Worm (Caenorhabditis elegans) whole organism, dauer: ENCODE results near the gene str-263.

ENCODE experiments used
- unc-62 ChIP-seq: sonication (generic microtip); optimal IDR thresholded peaks from 2 replicates; lab custom pipeline; 2017; ENCODE audit warnings: missing biosample characterization, missing genetic modification reagents, missing genetic modification characterization

Gene str-263

ce11 chrV:15661003-15661402, 48.0 kb downstream of the str-263 start:
- no peak for TF ChIP-seq unc-62 (GFP tag; lab: Kevin White, UChicago)

ce11 chrV:15661580-15661979, 48.6 kb downstream of the str-263 start:
- no peak for TF ChIP-seq unc-62 (GFP tag; lab: Kevin White, UChicago)

- no peak for TF ChIP-seq unc-62 (GFP tag; lab: Kevin White, UChicago)
Observed at ce11 chrV:15664053-15664661, 51.2 kb downstream of the str-263 start.
